Worm (Caenorhabditis elegans): Measurements from ENCODE around the gene C02G6.2.

DNA sequence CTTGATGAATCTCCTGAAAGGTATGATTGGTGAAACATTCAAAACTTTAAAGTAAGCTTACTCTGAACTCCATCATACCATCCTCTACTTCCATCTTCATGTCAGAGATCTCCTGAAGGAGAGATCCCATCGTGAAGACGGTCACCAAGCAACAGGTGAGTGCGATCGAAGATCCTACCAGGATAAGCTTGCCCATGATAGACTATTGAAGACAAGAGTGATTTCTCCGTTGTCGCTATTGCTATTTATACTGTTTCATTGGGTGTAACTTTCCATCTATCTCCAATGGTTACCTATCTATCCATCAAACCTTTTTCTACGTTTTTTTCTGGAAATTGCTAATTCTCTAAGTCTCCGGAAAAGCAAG, 35.3 kb upstream of the C02G6.2 start, which contains the start of gene col-140:
- TF ChIP-seq flt-1 (GFP tag; IDR thresholded peaks at IDR 0.05) (no peak), F13C5.2 (tag; optimal IDR thresholded peaks at IDR 0.05) (no peak), ceh-36 (tag; optimal IDR thresholded peaks at IDR 0.05) (no peak), ama-1 (optimal IDR thresholded peaks at IDR 0.05) (no peak), ets-7 (tag; optimal IDR thresholded peaks at IDR 0.05) (no peak), pes-1 (GFP tag; IDR thresholded peaks at IDR 0.05) (no peak), tbx-11 (GFP tag; IDR thresholded peaks at IDR 0.05) (no peak), ceh-13 (GFP tag; optimal IDR thresholded peaks at IDR 0.05) (no peak), scrt-1 (GFP tag; IDR thresholded peaks at IDR 0.05) (no peak), hmg-4 (GFP tag; optimal IDR thresholded peaks at IDR 0.05) (no peak)
